Worm (Caenorhabditis elegans): Measurements from ENCODE around the gene F54G2.1.

ce11 chrX:2614158-2614557, 50.0 kb downstream of the F54G2.1 start:
- TF ChIP-seq nhr-179 (tag; optimal IDR thresholded peaks at IDR 0.05): no peak
- TF ChIP-seq snpc-4 (GFP tag; optimal IDR thresholded peaks at IDR 0.05): no peak
- TF ChIP-seq snpc-4 (tag; optimal IDR thresholded peaks at IDR 0.05): no peak
- no peak for TF ChIP-seq lsl-1 (GFP tag; optimal IDR thresholded peaks at IDR 0.05)
